Worm (Caenorhabditis elegans): Measurements from ENCODE around the gene C32D5.12.

DNA sequence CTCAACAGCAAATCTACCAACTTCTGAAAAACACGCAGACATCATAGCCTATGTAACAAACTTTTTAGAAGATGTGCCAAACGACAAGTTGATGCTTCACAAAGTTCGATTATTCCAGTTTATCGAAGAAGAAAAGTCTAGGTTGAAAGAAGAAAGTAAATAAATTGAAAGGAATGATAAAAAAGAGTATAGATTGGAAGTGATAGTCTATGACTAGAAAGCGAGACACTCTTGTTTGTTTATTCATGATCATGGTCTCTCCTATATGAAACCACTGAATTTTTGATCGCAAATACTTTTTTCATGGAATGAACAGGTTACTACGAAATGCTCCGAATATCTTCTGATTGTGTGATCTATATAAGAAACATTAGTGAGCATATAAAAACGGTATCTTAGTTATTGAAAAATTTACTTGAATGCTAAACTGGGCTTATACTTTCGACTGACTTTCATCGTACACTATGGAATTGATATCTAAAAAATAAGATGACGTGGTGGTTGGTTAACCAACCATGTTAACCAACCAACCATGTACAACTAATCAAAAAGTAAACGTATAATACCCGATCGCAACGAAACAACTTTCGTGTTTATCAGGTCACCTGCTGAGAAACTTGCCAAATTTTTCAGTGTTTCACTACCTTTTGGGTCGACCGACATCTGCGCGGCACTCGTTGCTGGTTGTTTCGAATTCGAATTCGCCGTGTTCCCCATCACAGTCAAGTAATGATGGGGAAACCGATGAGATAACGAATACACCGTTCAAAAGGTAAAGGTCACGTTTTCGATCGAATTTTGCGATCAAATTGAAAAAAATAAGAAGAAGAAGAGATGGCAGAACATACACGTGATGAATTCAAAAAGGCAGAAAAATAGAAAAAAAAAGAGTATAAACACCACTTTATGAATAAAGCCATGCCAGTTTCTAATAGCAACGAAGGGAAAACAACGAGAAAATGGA, 13.3 kb downstream of the C32D5.12 start, which contains the start of gene C32D5.8:
- no peak for TF ChIP-seq ceh-91 (GFP tag; IDR thresholded peaks at IDR 0.05)
- no peak for TF ChIP-seq mxl-1 (tag; optimal IDR thresholded peaks at IDR 0.05)

Measured in whole organism, young adult.